Worm (Caenorhabditis elegans) whole organism, young adult: ENCODE results near the gene Y69E1A.4.
A peak's percentile ranks its signal among the peaks of the same experiment; 100 is the strongest.

Experiments used
- B0019.2 ChIP-seq: fragments of 200-800 bp; sonication (Bioruptor generic); conservative IDR thresholded peaks from 2 replicates; pipeline ENCODE4 v1.3.6; 2022; ENCODE audit warnings: missing genetic modification reagents, missing genetic modification characterization, missing compliant biosample characterization
- C06A6.2 ChIP-seq: fragments of 200-800 bp; sonication (Bioruptor generic); conservative IDR thresholded peaks from 2 replicates; pipeline ENCODE4 v1.3.6; 2022; ENCODE audit warnings: missing genetic modification characterization, missing compliant biosample characterization
- D2030.7 ChIP-seq: fragments of 200-800 bp; sonication (Bioruptor generic); IDR thresholded peaks from 2 replicates; pipeline ENCODE4 v1.3.6; 2022; ENCODE audit warnings: missing genetic modification reagents, missing genetic modification characterization, missing compliant biosample characterization
- F33H1.4 ChIP-seq: fragments of 200-800 bp; sonication (Bioruptor generic); IDR thresholded peaks from 2 replicates; pipeline ENCODE4 v1.3.6; 2022; ENCODE audit warnings: missing genetic modification reagents, missing genetic modification characterization, missing compliant biosample characterization
- F49E8.2 ChIP-seq: sonication (generic microtip); optimal IDR thresholded peaks from 3 replicates; lab custom pipeline; 2017; ENCODE audit warnings: missing genetic modification characterization, mild to moderate bottlenecking, missing compliant biosample characterization, antibody characterized with exemption, moderate library complexity; ENCODE audit not compliant: insufficient read depth
- K12H6.12 ChIP-seq: fragments of 200-800 bp; sonication (Bioruptor generic); optimal IDR thresholded peaks from 2 replicates; lab custom pipeline; 2018; ENCODE audit warnings: mild to moderate bottlenecking, missing genetic modification characterization, missing compliant biosample characterization
- Y56A3A.18 ChIP-seq: fragments of 200-800 bp; sonication (Bioruptor generic); IDR thresholded peaks from 2 replicates; pipeline ENCODE4 v1.3.6; 2022; ENCODE audit warnings: missing genetic modification reagents, missing genetic modification characterization, missing compliant biosample characterization
- akir-1 ChIP-seq: fragments of 200-800 bp; sonication (Bioruptor generic); optimal IDR thresholded peaks from 2 replicates; lab custom pipeline; 2018; ENCODE audit warnings: mild to moderate bottlenecking, missing genetic modification characterization, moderate library complexity, missing compliant biosample characterization
- attf-3 ChIP-seq: fragments of 200-800 bp; sonication (Bioruptor generic); conservative IDR thresholded peaks from 2 replicates; pipeline ENCODE4 v1.3.6; 2022; ENCODE audit warnings: missing genetic modification reagents, missing genetic modification characterization, missing compliant biosample characterization
- attf-6 ChIP-seq: fragments of 200-800 bp; sonication (Bioruptor generic); IDR thresholded peaks from 2 replicates; pipeline ENCODE4 v1.3.6; 2022; ENCODE audit warnings: missing genetic modification reagents, missing genetic modification characterization, missing compliant biosample characterization
- bed-2 ChIP-seq: fragments of 200-800 bp; sonication (Bioruptor generic); IDR thresholded peaks from 2 replicates; pipeline ENCODE4 v1.3.6; 2022; ENCODE audit warnings: missing genetic modification reagents, missing genetic modification characterization, missing compliant biosample characterization
- ccch-3 ChIP-seq: fragments of 200-800 bp; sonication (Bioruptor generic); optimal IDR thresholded peaks from 2 replicates; lab custom pipeline; 2018; ENCODE audit warnings: mild to moderate bottlenecking, missing genetic modification characterization, missing compliant biosample characterization
- ceh-100 ChIP-seq: fragments of 200-800 bp; sonication (Bioruptor generic); IDR thresholded peaks from 2 replicates; pipeline ENCODE4 v1.3.6; 2022; ENCODE audit warnings: missing genetic modification reagents, missing genetic modification characterization, missing compliant biosample characterization
- ceh-27 ChIP-seq: fragments of 200-800 bp; sonication (Bioruptor generic); optimal IDR thresholded peaks from 2 replicates; lab custom pipeline; 2018; ENCODE audit warnings: mild to moderate bottlenecking, missing genetic modification characterization, moderate library complexity, missing compliant biosample characterization
- ceh-40 ChIP-seq: fragments of 200-800 bp; sonication (Bioruptor generic); IDR thresholded peaks from 2 replicates; pipeline ENCODE4 v1.3.6; 2022; ENCODE audit warnings: missing genetic modification characterization, missing compliant biosample characterization
- ceh-58 ChIP-seq: fragments of 200-800 bp; sonication (Bioruptor generic); IDR thresholded peaks from 2 replicates; pipeline ENCODE4 v1.3.6; 2022; ENCODE audit warnings: missing genetic modification characterization, missing compliant biosample characterization
- ceh-79 ChIP-seq: sonication (generic microtip); optimal IDR thresholded peaks from 2 replicates; lab custom pipeline; 2017; ENCODE audit warnings: mild to moderate bottlenecking, missing genetic modification characterization, missing compliant biosample characterization
- ceh-91 ChIP-seq: fragments of 200-800 bp; sonication (Bioruptor generic); IDR thresholded peaks from 2 replicates; pipeline ENCODE4 v1.3.6; 2022; ENCODE audit warnings: missing genetic modification reagents, missing genetic modification characterization, missing compliant biosample characterization
- ekl-4 ChIP-seq: fragments of 200-800 bp; sonication (Bioruptor generic); IDR thresholded peaks from 2 replicates; pipeline ENCODE4 v1.3.6; 2022; ENCODE audit warnings: missing genetic modification reagents, missing genetic modification characterization, missing compliant biosample characterization
- ets-4 ChIP-seq: fragments of 200-800 bp; sonication (Bioruptor generic); optimal IDR thresholded peaks from 2 replicates; lab custom pipeline; 2018; ENCODE audit warnings: mild to moderate bottlenecking, missing genetic modification characterization, missing compliant biosample characterization
- gei-17 ChIP-seq: fragments of 200-800 bp; sonication (Bioruptor generic); optimal IDR thresholded peaks from 2 replicates; lab custom pipeline; 2018; ENCODE audit warnings: mild to moderate bottlenecking, missing genetic modification characterization, missing compliant biosample characterization
- hmg-1.2 ChIP-seq: fragments of 200-800 bp; sonication (Bioruptor generic); IDR thresholded peaks from 2 replicates; pipeline ENCODE4 v1.3.6; 2022; ENCODE audit warnings: missing genetic modification reagents, missing genetic modification characterization, missing compliant biosample characterization
- hmg-20 ChIP-seq: fragments of 200-800 bp; sonication (Bioruptor generic); IDR thresholded peaks from 2 replicates; pipeline ENCODE4 v1.3.6; 2022; ENCODE audit warnings: missing genetic modification reagents, missing genetic modification characterization, missing compliant biosample characterization
- hsf-1 ChIP-seq: fragments of 200-800 bp; sonication (Bioruptor generic); IDR thresholded peaks from 2 replicates; pipeline ENCODE4 v1.3.6; 2022; ENCODE audit warnings: missing genetic modification reagents, missing genetic modification characterization, missing compliant biosample characterization
- let-607 ChIP-seq, 2 experiments: fragments of 200-800 bp in 1 of 2; sonication (Bioruptor generic) in 1 of 2; sonication (generic microtip) in 1 of 2; optimal IDR thresholded peaks; 2 replicates each; lab custom pipeline; 2016 to 2018; ENCODE audit warnings: mild to moderate bottlenecking in 2 of 2, missing compliant biosample characterization in 2 of 2, missing genetic modification characterization in 2 of 2, moderate library complexity in 2 of 2, missing genotype in 1 of 2
- lin-26 ChIP-seq: fragments of 200-800 bp; sonication (Bioruptor generic); IDR thresholded peaks from 2 replicates; pipeline ENCODE4 v1.3.6; 2022; ENCODE audit warnings: missing genetic modification reagents, missing genetic modification characterization, missing compliant biosample characterization
- lin-40 ChIP-seq: sonication (generic microtip); optimal IDR thresholded peaks from 2 replicates; lab custom pipeline; 2016; ENCODE audit warnings: missing genetic modification characterization, mild to moderate bottlenecking, missing compliant biosample characterization, missing genotype, missing genetic modification reagents
- lsl-1 ChIP-seq: fragments of 200-800 bp; sonication (Bioruptor generic); optimal IDR thresholded peaks from 2 replicates; lab custom pipeline; 2018; ENCODE audit warnings: mild to moderate bottlenecking, missing genetic modification characterization, moderate library complexity, missing compliant biosample characterization
- mcd-1 ChIP-seq: fragments of 200-800 bp; sonication (Bioruptor generic); IDR thresholded peaks from 2 replicates; pipeline ENCODE4 v1.3.6; 2022; ENCODE audit warnings: missing genetic modification reagents, missing genetic modification characterization, missing compliant biosample characterization
- mxl-1 ChIP-seq: sonication (generic microtip); optimal IDR thresholded peaks from 2 replicates; lab custom pipeline; 2016; ENCODE audit warnings: missing genetic modification characterization, missing compliant biosample characterization
- nfyb-1 ChIP-seq: fragments of 200-800 bp; sonication (Bioruptor generic); IDR thresholded peaks from 2 replicates; pipeline ENCODE4 v1.3.6; 2022; ENCODE audit warnings: missing genetic modification reagents, missing genetic modification characterization, missing compliant biosample characterization
- nhr-179 ChIP-seq: sonication (generic microtip); optimal IDR thresholded peaks from 2 replicates; lab custom pipeline; 2016; ENCODE audit warnings: mild to moderate bottlenecking, missing genetic modification characterization, missing compliant biosample characterization
- nhr-80 ChIP-seq: sonication (generic microtip); optimal IDR thresholded peaks from 2 replicates; lab custom pipeline; 2016; ENCODE audit warnings: missing genetic modification characterization, missing compliant biosample characterization
- rpc-1 ChIP-seq, 2 experiments: fragments of 150-350 bp in 1 of 2; sonication (generic microtip) in 1 of 2; optimal IDR thresholded peaks; 2 replicates each; lab custom pipeline; 2014 to 2018; ENCODE audit warnings: missing biosample characterization in 1 of 2, missing genetic modification characterization in 1 of 2, missing genetic modification reagents in 1 of 2, missing genotype in 1 of 2
- snpc-1.1 ChIP-seq: sonication (generic microtip); optimal IDR thresholded peaks from 2 replicates; lab custom pipeline; 2017; ENCODE audit warnings: missing genetic modification characterization, mild to moderate bottlenecking, missing compliant biosample characterization, antibody characterized with exemption, moderate library complexity, missing genotype, missing genetic modification reagents; ENCODE audit not compliant: insufficient read depth
- snpc-4 ChIP-seq, 5 experiments: fragments of 150-350 bp in 1 of 5; sonication (generic microtip) in 4 of 5; optimal IDR thresholded peaks; 2 replicates each; lab custom pipeline; 2014 to 2018; ENCODE audit warnings: missing genetic modification characterization in 5 of 5, missing biosample characterization in 3 of 5, antibody characterized with exemption in 2 of 5, mild to moderate bottlenecking in 2 of 5, missing compliant biosample characterization in 2 of 5, missing genotype in 2 of 5, moderate library complexity in 2 of 5, missing genetic modification reagents in 1 of 5
- sptf-2 ChIP-seq: fragments of 200-800 bp; sonication (Bioruptor generic); optimal IDR thresholded peaks from 2 replicates; lab custom pipeline; 2018; ENCODE audit warnings: mild to moderate bottlenecking, missing genetic modification characterization, missing compliant biosample characterization
- tbp1 ChIP-seq: fragments of 200-800 bp; sonication (Bioruptor generic); optimal IDR thresholded peaks from 2 replicates; lab custom pipeline; 2018; ENCODE audit warnings: mild to moderate bottlenecking, missing genetic modification characterization, missing compliant biosample characterization
- tbx-9 ChIP-seq: sonication (generic microtip); optimal IDR thresholded peaks from 2 replicates; lab custom pipeline; 2016; ENCODE audit warnings: borderline replicate concordance, missing genetic modification characterization, inconsistent platforms, missing compliant biosample characterization
- tlf-1 ChIP-seq: fragments of 200-800 bp; sonication (Bioruptor generic); optimal IDR thresholded peaks from 2 replicates; lab custom pipeline; 2018; ENCODE audit warnings: mild to moderate bottlenecking, missing genetic modification characterization, missing compliant biosample characterization
- unc-62 ChIP-seq: fragments of 150-350 bp; optimal IDR thresholded peaks from 2 replicates; lab custom pipeline; 2014; ENCODE audit warnings: missing biosample characterization, missing genetic modification reagents, missing genetic modification characterization
- zfh-2 ChIP-seq: fragments of 200-800 bp; sonication (Bioruptor generic); conservative IDR thresholded peaks from 2 replicates; pipeline ENCODE4 v1.3.6; 2022; ENCODE audit warnings: missing genetic modification reagents, missing genetic modification characterization, missing compliant biosample characterization
- ztf-22 ChIP-seq: fragments of 200-800 bp; sonication (Bioruptor generic); optimal IDR thresholded peaks from 2 replicates; lab custom pipeline; 2018; ENCODE audit warnings: mild to moderate bottlenecking, missing genetic modification characterization, moderate library complexity, missing compliant biosample characterization
- ztf-3 ChIP-seq: fragments of 200-800 bp; sonication (Bioruptor generic); optimal IDR thresholded peaks from 2 replicates; lab custom pipeline; 2018; ENCODE audit warnings: mild to moderate bottlenecking, missing genetic modification characterization, missing compliant biosample characterization
- ztf-6 ChIP-seq: fragments of 200-800 bp; sonication (Bioruptor generic); IDR thresholded peaks from 2 replicates; pipeline ENCODE4 v1.3.6; 2022; ENCODE audit warnings: missing genetic modification reagents, missing genetic modification characterization, missing compliant biosample characterization

Gene Y69E1A.4

ce11 chrIV:10935336-10935735 is 19.7 kb upstream of the Y69E1A.4 start (continued):
- no peak for TF ChIP-seq snpc-1.1
- no peak for TF ChIP-seq F33H1.4 (GFP tag; lab: Robert Waterston, UW)
- TF ChIP-seq hsf-1 (GFP tag; lab: Robert Waterston, UW) = no peak
- TF ChIP-seq nfyb-1 (GFP tag; lab: Robert Waterston, UW) = peak; percentile 85
- no peak for TF ChIP-seq ztf-3 (GFP tag; lab: Kevin White, UChicago)
- 0 out of 2 replicates have a peak, but pooled peaks have one; percentile 65 for TF ChIP-seq lin-26 (GFP tag; lab: Robert Waterston, UW)
- no peak for TF ChIP-seq ztf-6 (GFP tag; lab: Robert Waterston, UW)
- no peak for TF ChIP-seq ceh-79 (tag; lab: Kevin White, UChicago)
- TF ChIP-seq Y56A3A.18 (GFP tag; lab: Robert Waterston, UW) = no peak
- no peak for TF ChIP-seq D2030.7 (GFP tag; lab: Robert Waterston, UW)
- TF ChIP-seq lsl-1 (GFP tag; lab: Kevin White, UChicago) = no peak
- TF ChIP-seq ceh-100 = no peak
- no peak for TF ChIP-seq snpc-4 (GFP tag; optimal IDR thresholded peaks at IDR 0.05; lab: Kevin White, UChicago)
- peak in 1 of 4 experiments; percentile 10 for TF ChIP-seq snpc-4 (tag; optimal IDR thresholded peaks at IDR 0.05; lab: Kevin White, UChicago)
- no peak for TF ChIP-seq akir-1
- TF ChIP-seq ccch-3 = no peak
- TF ChIP-seq mxl-1 (tag; lab: Kevin White, UChicago) = no peak
- no peak for TF ChIP-seq rpc-1 (optimal IDR thresholded peaks at IDR 0.05; lab: Kevin White, UChicago)
- no peak for TF ChIP-seq rpc-1 (tag; optimal IDR thresholded peaks at IDR 0.05; lab: Kevin White, UChicago)
- peak; percentile 76 for TF ChIP-seq mcd-1 (GFP tag; lab: Robert Waterston, UW)
- peak; percentile 73 for TF ChIP-seq unc-62
- TF ChIP-seq ets-4 (GFP tag; lab: Kevin White, UChicago) = no peak
- peak; percentile 54 for TF ChIP-seq tbp1 (GFP tag; lab: Kevin White, UChicago)
- TF ChIP-seq ztf-22 (GFP tag; lab: Kevin White, UChicago) = peak; percentile 75

- TF ChIP-seq zfh-2 (peak; percentile 75), bed-2 (GFP tag; lab: Robert Waterston, UW) (no peak), nfyb-1 (GFP tag; lab: Robert Waterston, UW) (peak; percentile 92), sptf-2 (no peak), tbx-9 (no peak), attf-3 (GFP tag; lab: Robert Waterston, UW) (peak; percentile 31; the same call in 1 of the 2 replicates), lin-40 (tag; lab: Kevin White, UChicago) (peak; percentile 95), ekl-4 (GFP tag; lab: Robert Waterston, UW) (peak; percentile 90), hmg-20 (GFP tag; lab: Robert Waterston, UW) (0 out of 2 replicates have a peak, but pooled peaks have one; percentile 30), tlf-1 (GFP tag; lab: Kevin White, UChicago) (peak; percentile 86), nhr-179 (tag; lab: Kevin White, UChicago) (no peak), nhr-80 (tag; lab: Kevin White, UChicago) (peak; percentile 92), ceh-58 (GFP tag; lab: Robert Waterston, UW) (no peak), ztf-3 (GFP tag; lab: Kevin White, UChicago) (peak; percentile 40), let-607 (tag; optimal IDR thresholded peaks at IDR 0.05; lab: Kevin White, UChicago) (peak; percentile 69 to 87), ceh-91 (GFP tag; lab: Robert Waterston, UW) (no peak), attf-6 (no peak), unc-62 (peak; percentile 68), hmg-1.2 (peak; percentile 85), ceh-27 (GFP tag; lab: Kevin White, UChicago) (peak; percentile 94), D2030.7 (GFP tag; lab: Robert Waterston, UW) (no peak), K12H6.12 (tag; lab: Kevin White, UChicago) (peak; percentile 68), mcd-1 (GFP tag; lab: Robert Waterston, UW) (peak; percentile 80), F49E8.2 (tag; lab: Kevin White, UChicago) (no peak), ceh-40 (GFP tag; lab: Robert Waterston, UW) (no peak), gei-17 (GFP tag; lab: Kevin White, UChicago) (peak; percentile 67), C06A6.2 (GFP tag; lab: Robert Waterston, UW) (peak; percentile 90), B0019.2 (GFP tag; lab: Robert Waterston, UW) (no peak)
These were observed 19.1 kb upstream of the Y69E1A.4 start, which contains the start of gene lgg-2 for ce11 chrIV:10935853-10936491. Gene lgg-2, minus strand, starts transcription at chrIV:10935903.
